Worm (Caenorhabditis elegans): Measurements from ENCODE around the gene C05B5.5.

The C05B5.5 gene

ce11 chrIII:9986827-9987429 lies 14.2 kb upstream of the C05B5.5 start, which contains the start of gene C05B5.12:
Gene C05B5.12 (plus strand): TSS chrIII:9987379.
- TF ChIP-seq saeg-2 (GFP tag; IDR thresholded peaks at IDR 0.05) (no peak), nhr-10 (tag; optimal IDR thresholded peaks at IDR 0.05) (no peak), spr-1 (tag; optimal IDR thresholded peaks at IDR 0.05) (no peak), dmd-8 (GFP tag; IDR thresholded peaks at IDR 0.05) (no peak), lin-39 (tag; optimal IDR thresholded peaks at IDR 0.05) (no peak), aha-1 (tag) (peak; percentile 61), hif-1 (tag; optimal IDR thresholded peaks at IDR 0.05) (no peak)

DNA sequence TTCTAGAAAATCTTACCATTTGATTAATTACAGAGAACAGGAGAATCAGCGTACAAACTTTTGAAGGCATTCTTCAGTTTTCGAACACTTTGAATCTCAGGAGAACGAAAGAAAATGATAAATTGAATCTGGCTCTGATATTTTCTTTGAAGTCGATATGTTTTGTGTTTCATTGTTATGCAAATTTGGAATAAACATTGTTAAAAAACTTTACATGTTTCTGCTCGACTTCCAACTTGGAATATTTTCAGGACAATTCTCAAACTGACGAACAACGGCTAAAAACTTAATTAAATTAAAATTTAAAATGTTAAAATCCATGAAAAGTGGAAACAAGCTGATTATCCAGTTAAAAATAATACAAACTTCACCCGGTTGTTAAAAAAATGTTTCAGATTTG lies 12.8 kb upstream of the C05B5.5 start, which contains the start of gene C05B5.1:
Gene C05B5.1 (minus strand): TSS at position 101 of the 400 bp plus-strand sequence.
- TF ChIP-seq cey-2 (tag; optimal IDR thresholded peaks at IDR 0.05; ENCODE audit: borderline replicate concordance, insufficient read depth), result no peak
- TF ChIP-seq nhr-11 (tag; optimal IDR thresholded peaks at IDR 0.05), result no peak
- TF ChIP-seq aha-1 (tag), result no peak
- TF ChIP-seq hlh-30 (tag; optimal IDR thresholded peaks at IDR 0.05; ENCODE audit: insufficient read depth), result no peak

ce11 chrIII:9991324-9991723 lies 9.8 kb upstream of the C05B5.5 start:
- TF ChIP-seq ceh-82 (tag; optimal IDR thresholded peaks at IDR 0.05) (no peak), lir-3 (tag; optimal IDR thresholded peaks at IDR 0.05) (no peak), ctbp-1 (GFP tag; IDR thresholded peaks at IDR 0.05) (no peak), nhr-28 (tag; optimal IDR thresholded peaks at IDR 0.05) (no peak), spr-1 (tag; optimal IDR thresholded peaks at IDR 0.05) (no peak), F37D6.2 (tag; optimal IDR thresholded peaks at IDR 0.05) (no peak), Y5F2A.4 (GFP tag; optimal IDR thresholded peaks at IDR 0.05) (no peak), nhr-6 (tag; optimal IDR thresholded peaks at IDR 0.05) (no peak), dmd-6 (GFP tag; IDR thresholded peaks at IDR 0.05) (no peak), zag-1 (tag; optimal IDR thresholded peaks at IDR 0.05) (no peak)

ce11 chrIII:9993535-9993934 lies 7.6 kb upstream of the C05B5.5 start, which contains the start of gene C05B5.4:
Gene C05B5.4 (plus strand): TSS chrIII:9993885.
- TF ChIP-seq saeg-2 (GFP tag; IDR thresholded peaks at IDR 0.05) (no peak), unc-62 (GFP tag; optimal IDR thresholded peaks at IDR 0.05 in 1 of 2) (peak in 1 of 2 experiments; percentile 53), unc-62 (tag; optimal IDR thresholded peaks at IDR 0.05) (no peak)

DNA sequence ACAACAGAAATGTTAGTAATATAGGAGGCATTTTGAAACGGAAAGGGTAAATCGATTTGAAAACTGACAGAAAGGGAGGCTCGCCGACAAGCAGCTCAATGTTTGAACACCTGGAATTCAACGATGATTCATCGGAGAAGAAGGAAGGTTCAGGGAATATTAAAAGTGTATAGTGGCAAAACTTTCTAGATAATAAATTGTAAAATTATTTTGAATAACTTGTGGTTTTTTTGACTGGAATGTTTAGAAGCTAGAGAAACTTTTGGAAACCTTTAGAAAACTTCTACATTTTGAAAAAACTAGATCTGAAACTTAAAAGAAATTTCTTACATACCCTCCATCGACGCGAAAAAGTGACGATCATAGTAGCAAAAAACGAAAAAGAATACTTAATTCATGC lies 3.3 kb upstream of the C05B5.5 start, which contains the start of gene pqn-8:
Gene pqn-8 (minus strand): TSS at position 101 of the 400 bp plus-strand sequence.
- no peak for TF ChIP-seq Y5F2A.4 (GFP tag; optimal IDR thresholded peaks at IDR 0.05)

ce11 chrIII:9999235-9999634 lies 1.9 kb upstream of the C05B5.5 start, which contains the start of gene C05B5.17:
Gene C05B5.17 (minus strand): TSS chrIII:9999335.
- TF ChIP-seq ceh-82 (tag; optimal IDR thresholded peaks at IDR 0.05) (no peak), aha-1 (tag) (no peak), ces-1 (GFP tag; optimal IDR thresholded peaks at IDR 0.05) (no peak), zip-11 (GFP tag; IDR thresholded peaks at IDR 0.05) (no peak), tra-1 (GFP tag; IDR thresholded peaks at IDR 0.05) (no peak), F26F4.8 (GFP tag; conservative IDR thresholded peaks at IDR 0.05) (no peak), nhr-10 (tag; optimal IDR thresholded peaks at IDR 0.05) (no peak), D1046.2 (GFP tag; IDR thresholded peaks at IDR 0.05) (no peak), unc-62 (GFP tag; optimal IDR thresholded peaks at IDR 0.05 in 1 of 2) (no peak), unc-62 (tag; optimal IDR thresholded peaks at IDR 0.05) (no peak), lin-13 (GFP tag; optimal IDR thresholded peaks at IDR 0.05) (no peak), tag-97 (GFP tag; IDR thresholded peaks at IDR 0.05) (no peak), snpc-1.2 (GFP tag; IDR thresholded peaks at IDR 0.05) (no peak), pha-4 (GFP tag; IDR thresholded peaks at IDR 0.05) (no peak), pha-4 (tag; optimal IDR thresholded peaks at IDR 0.05) (no peak), fkh-10 (GFP tag; optimal IDR thresholded peaks at IDR 0.05) (no peak), mxl-2 (GFP tag; conservative IDR thresholded peaks at IDR 0.05) (no peak), duxl-1 (tag; optimal IDR thresholded peaks at IDR 0.05; ENCODE audit: poor library complexity) (no peak), dmd-6 (GFP tag; IDR thresholded peaks at IDR 0.05) (no peak), nhr-28 (tag; optimal IDR thresholded peaks at IDR 0.05) (no peak), mdt-29 (GFP tag; IDR thresholded peaks at IDR 0.05) (no peak)

Data from whole organism, L4 larva.